Worm (Caenorhabditis elegans): ENCODE data around the gene B0238.9.

DNA sequence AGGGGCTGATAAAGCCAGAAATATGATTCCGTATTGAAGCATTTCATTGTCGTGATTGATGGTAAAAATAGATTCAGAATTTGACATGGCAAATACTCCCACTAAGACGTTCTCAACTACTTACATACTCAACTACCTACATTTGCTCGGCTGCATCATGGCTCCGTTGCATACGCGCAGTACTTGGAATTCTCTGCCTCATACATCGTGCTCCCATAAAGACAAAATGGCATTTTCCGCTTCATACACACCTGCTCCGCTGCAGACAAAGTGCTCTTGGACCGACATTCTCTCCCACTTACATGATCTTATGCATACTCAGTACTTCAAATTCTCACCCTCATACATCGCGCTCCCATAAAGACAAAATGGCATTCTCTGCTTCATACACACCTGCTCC is 12.3 kb downstream of the B0238.9 start, which contains the start of the genes srt-69 and B0238.12:
- TF ChIP-seq lin-13 (tag; optimal IDR thresholded peaks at IDR 0.05) (no peak), unc-62 (GFP tag; optimal IDR thresholded peaks at IDR 0.05) (no peak), blmp-1 (tag; optimal IDR thresholded peaks at IDR 0.05) (no peak), mls-2 (tag; optimal IDR thresholded peaks at IDR 0.05) (no peak), pha-4 (tag; optimal IDR thresholded peaks at IDR 0.05) (no peak), lsy-2 (tag; optimal IDR thresholded peaks at IDR 0.05) (no peak), nhr-28 (tag; optimal IDR thresholded peaks at IDR 0.05) (no peak), elt-1 (tag; optimal IDR thresholded peaks at IDR 0.05; ENCODE audit: borderline replicate concordance, insufficient read depth) (no peak)

Measured in whole organism, mixed stage, embryonic.